Worm (Caenorhabditis elegans): ENCODE results near the gene F42F12.3.

ce11 chrX:12348329-12348728, 2.0 kb upstream of the F42F12.3 start, which contains the start of gene F42F12.14:
- TF ChIP-seq unc-62 (GFP tag; optimal IDR thresholded peaks at IDR 0.05), result no peak
- no peak for TF ChIP-seq nhr-25 (tag; optimal IDR thresholded peaks at IDR 0.05)
- no peak for TF ChIP-seq lin-39 (tag; optimal IDR thresholded peaks at IDR 0.05)
- TF ChIP-seq snpc-4 (tag; optimal IDR thresholded peaks at IDR 0.05), result no peak
- TF ChIP-seq nhr-11 (tag; optimal IDR thresholded peaks at IDR 0.05), result no peak
- no peak for TF ChIP-seq egl-27 (tag; optimal IDR thresholded peaks at IDR 0.05)
- TF ChIP-seq ama-1 (optimal IDR thresholded peaks at IDR 0.05), result no peak
- no peak for TF ChIP-seq nhr-77 (tag; optimal IDR thresholded peaks at IDR 0.05)
- TF ChIP-seq lsy-2 (tag; optimal IDR thresholded peaks at IDR 0.05), result no peak
- TF ChIP-seq nhr-10 (tag; optimal IDR thresholded peaks at IDR 0.05), result no peak
- no peak for TF ChIP-seq elt-1 (tag; optimal IDR thresholded peaks at IDR 0.05)

Data from whole organism, L2 larva.